Worm (Caenorhabditis elegans) whole organism, dauer: Measurements from ENCODE around the gene W07B8.4.

ENCODE experiments used
- unc-62 ChIP-seq: sonication (generic microtip); optimal IDR thresholded peaks from 2 replicates; lab custom pipeline; 2017; ENCODE audit warnings: missing biosample characterization, missing genetic modification reagents, missing genetic modification characterization

The W07B8.4 gene

ce11 chrV:1151830-1152229 lies 20.1 kb upstream of the W07B8.4 start:
- no peak for TF ChIP-seq unc-62 (GFP tag; lab: Kevin White, UChicago)

- no peak for TF ChIP-seq unc-62 (GFP tag; lab: Kevin White, UChicago)
Observed at ce11 chrV:1151324-1151742, 19.6 kb upstream of the W07B8.4 start.

- TF ChIP-seq unc-62 (GFP tag; lab: Kevin White, UChicago), result no peak
Observed at ce11 chrV:1149734-1150669, 18.3 kb upstream of the W07B8.4 start.

ce11 chrV:1142251-1142650 lies 10.5 kb upstream of the W07B8.4 start:
- no peak for TF ChIP-seq unc-62 (GFP tag; lab: Kevin White, UChicago)

- TF ChIP-seq unc-62 (GFP tag; lab: Kevin White, UChicago), result no peak
Observed at ce11 chrV:1141433-1141832, 9.7 kb upstream of the W07B8.4 start, which contains the start of gene cutl-22. Gene cutl-22, plus strand, starts transcription at chrV:1141733.

ce11 chrV:1140806-1141205 lies 9.1 kb upstream of the W07B8.4 start:
- TF ChIP-seq unc-62 (GFP tag; lab: Kevin White, UChicago), result no peak

- TF ChIP-seq unc-62 (GFP tag; lab: Kevin White, UChicago), result no peak
Observed at ce11 chrV:1134302-1134701, 2.6 kb upstream of the W07B8.4 start, which contains the start of gene cpr-8. Gene cpr-8, plus strand, starts transcription at chrV:1134602.

- TF ChIP-seq unc-62 (GFP tag; lab: Kevin White, UChicago), result no peak
Observed at ce11 chrV:1133840-1134239, 2.1 kb upstream of the W07B8.4 start, which contains the start of gene cpr-5. Gene cpr-5, minus strand, starts transcription at chrV:1134036.

ce11 chrV:1133223-1133622 lies 1.5 kb upstream of the W07B8.4 start:
- no peak for TF ChIP-seq unc-62 (GFP tag; lab: Kevin White, UChicago)

ce11 chrV:1120101-1120500 lies 11.6 kb downstream of the W07B8.4 start:
- TF ChIP-seq unc-62 (GFP tag; lab: Kevin White, UChicago), result no peak

- no peak for TF ChIP-seq unc-62 (GFP tag; lab: Kevin White, UChicago)
Observed at ce11 chrV:1112658-1113057, 19.1 kb downstream of the W07B8.4 start, which contains the start of gene Y50D4B.1. Gene Y50D4B.1, plus strand, starts transcription at chrV:1112958.

- TF ChIP-seq unc-62 (GFP tag; lab: Kevin White, UChicago), result no peak
Observed at ce11 chrV:1112180-1112579, 19.6 kb downstream of the W07B8.4 start.

- no peak for TF ChIP-seq unc-62 (GFP tag; lab: Kevin White, UChicago)
Observed at ce11 chrV:1102569-1102968, 29.2 kb downstream of the W07B8.4 start.

- TF ChIP-seq unc-62 (GFP tag; lab: Kevin White, UChicago), result no peak
Observed at ce11 chrV:1100280-1100679, 31.4 kb downstream of the W07B8.4 start, which contains the start of gene Y50D4B.2. Gene Y50D4B.2, plus strand, starts transcription at chrV:1100580.

ce11 chrV:1092359-1092758 lies 39.4 kb downstream of the W07B8.4 start, which contains the start of gene Y50D4B.4:
Gene Y50D4B.4, plus strand, starts transcription at chrV:1092659.
- TF ChIP-seq unc-62 (GFP tag; lab: Kevin White, UChicago), result no peak

- TF ChIP-seq unc-62 (GFP tag; lab: Kevin White, UChicago), result no peak
Observed at ce11 chrV:1087983-1088382, 43.7 kb downstream of the W07B8.4 start, which contains the start of gene clec-203. Gene clec-203, plus strand, starts transcription at chrV:1088283.
